Fruit fly (Drosophila melanogaster) whole organism, embryonic: ENCODE data around the gene CG3294.

ENCODE experiments used
- CG7271 ChIP-seq: fragments of 200-800 bp; sonication (Bioruptor generic); optimal IDR thresholded peaks from 2 replicates; lab custom pipeline; 2018; ENCODE audit warnings: missing biosample characterization, mild to moderate bottlenecking, missing genetic modification characterization, moderate library complexity
- CG7987 ChIP-seq: fragments of 200-800 bp; sonication (Bioruptor generic); optimal IDR thresholded peaks from 2 replicates; lab custom pipeline; 2018; ENCODE audit warnings: missing biosample characterization, mild to moderate bottlenecking, missing genetic modification characterization, moderate library complexity
- Hr78 ChIP-seq, 2 experiments: fragments of 200-800 bp in 1 of 2; fragments of >200 bp in 1 of 2; sonication (Bioruptor generic) in 1 of 2; optimal IDR thresholded peaks; 2 replicates each; lab custom pipeline; 2017 to 2019; ENCODE audit warnings: missing biosample characterization in 2 of 2, missing genetic modification characterization in 2 of 2, mild to moderate bottlenecking in 1 of 2, moderate library complexity in 1 of 2
- hth ChIP-seq: fragments of >200 bp; optimal IDR thresholded peaks from 2 replicates; lab custom pipeline; 2017; ENCODE audit warnings: inconsistent platforms

DNA sequence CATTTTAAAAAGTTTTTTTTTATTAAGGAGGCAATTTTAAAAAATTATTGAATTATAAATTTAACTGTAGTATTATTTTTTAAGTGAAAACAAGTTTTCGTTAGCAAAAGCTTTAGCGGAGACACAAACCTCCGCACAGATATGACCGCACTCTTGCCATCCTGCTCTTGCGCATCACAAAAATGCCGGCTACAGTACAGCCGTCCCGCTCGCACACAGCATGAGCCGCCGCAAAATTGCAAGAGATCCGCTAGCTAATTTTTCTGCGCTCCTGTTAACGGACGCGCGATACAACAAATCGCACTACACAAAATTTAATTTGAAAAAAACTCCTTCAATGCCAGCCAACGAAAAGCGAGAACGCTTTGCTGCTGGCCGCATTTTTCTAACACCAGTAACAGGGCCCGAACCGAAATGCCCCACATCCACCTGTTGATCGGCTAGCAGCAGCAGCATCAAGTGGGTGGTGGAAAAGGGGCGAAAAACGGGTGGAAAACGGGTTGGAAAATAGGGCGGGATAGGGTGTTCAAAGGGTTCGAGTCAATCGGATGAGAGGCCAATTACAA lies 15.8 kb downstream of the CG3294 start:
- no peak for TF ChIP-seq Hr78 (GFP tag; optimal IDR thresholded peaks at IDR 0.05; lab: Kevin White, UChicago)
- TF ChIP-seq CG7987 (GFP tag; lab: Kevin White, UChicago): peak; percentile 55
- TF ChIP-seq hth (lab: Kevin White, UChicago): no peak
- no peak for TF ChIP-seq CG7271 (tag; lab: Kevin White, UChicago)
